Fruit fly (Drosophila melanogaster): ENCODE data around the gene Prosbeta3.

The Prosbeta3 gene

dm6 chr3R:9047561-9048465 lies 41.8 kb upstream of the Prosbeta3 start, which contains the start of gene Rel (continued):
- TF ChIP-seq CG10147 (GFP tag; optimal IDR thresholded peaks at IDR 0.05): peak; percentile 74
- TF ChIP-seq CG3281 (GFP tag; optimal IDR thresholded peaks at IDR 0.05): peak; percentile 78
- peak; percentile 46 for TF ChIP-seq Xbp1 (GFP tag; optimal IDR thresholded peaks at IDR 0.05)
- TF ChIP-seq HLH54F (GFP tag; optimal IDR thresholded peaks at IDR 0.05): no peak
- TF ChIP-seq Usf (GFP tag; optimal IDR thresholded peaks at IDR 0.05): peak; percentile 57
- no peak for TF ChIP-seq CG43689 (GFP tag; IDR thresholded peaks at IDR 0.05)
- peak; percentile 70 for TF ChIP-seq Dek (tag; optimal IDR thresholded peaks at IDR 0.05)
- TF ChIP-seq btn (GFP tag; optimal IDR thresholded peaks at IDR 0.05): peak; percentile 37
- peak; percentile 45 for TF ChIP-seq CG5245 (GFP tag; optimal IDR thresholded peaks at IDR 0.05)
- peak; percentile 64 for TF ChIP-seq gcm (GFP tag; optimal IDR thresholded peaks at IDR 0.05)
- TF ChIP-seq CG10462 (GFP tag; optimal IDR thresholded peaks at IDR 0.05): peak; percentile 5
- TF ChIP-seq maf-S (GFP tag; optimal IDR thresholded peaks at IDR 0.05): no peak
- TF ChIP-seq Lpt (GFP tag; optimal IDR thresholded peaks at IDR 0.05): no peak
- peak; percentile 46 for TF ChIP-seq NfI (GFP tag; optimal IDR thresholded peaks at IDR 0.05)
- TF ChIP-seq Abd-B (GFP tag; optimal IDR thresholded peaks at IDR 0.05): peak; percentile 58
- TF ChIP-seq pho (GFP tag; optimal IDR thresholded peaks at IDR 0.05): peak; percentile 24
- TF ChIP-seq Sox100B (GFP tag; optimal IDR thresholded peaks at IDR 0.05): peak; percentile 84
- peak; percentile 2 for TF ChIP-seq CG2202 (tag; optimal IDR thresholded peaks at IDR 0.05)
- peak; percentile 82 for TF ChIP-seq dmrt11E (tag; optimal IDR thresholded peaks at IDR 0.05)
- TF ChIP-seq Poxn (GFP tag; IDR thresholded peaks at IDR 0.05): no peak
- peak; percentile 18 for TF ChIP-seq BtbVII (GFP tag; optimal IDR thresholded peaks at IDR 0.05)
- no peak for TF ChIP-seq CG11695 (GFP tag; IDR thresholded peaks at IDR 0.05)
- TF ChIP-seq Hr78 (GFP tag; optimal IDR thresholded peaks at IDR 0.05): peak in 1 of 2 experiments; percentile 34
- peak; percentile 29 for TF ChIP-seq CG4617 (GFP tag; optimal IDR thresholded peaks at IDR 0.05; ENCODE audit: borderline replicate concordance)
- peak; percentile 40 for TF ChIP-seq CG1603 (tag; optimal IDR thresholded peaks at IDR 0.05)
- no peak for TF ChIP-seq amos (GFP tag; IDR thresholded peaks at IDR 0.05; ENCODE audit: partially characterized antibody)
- peak; percentile 74 for TF ChIP-seq CG10209 (GFP tag; optimal IDR thresholded peaks at IDR 0.05)
- TF ChIP-seq CG15514 (GFP tag; optimal IDR thresholded peaks at IDR 0.05): peak; percentile 96
- peak; percentile 78 for TF ChIP-seq Meics (GFP tag; optimal IDR thresholded peaks at IDR 0.05)
- peak in 1 of 3 experiments; percentile 88 for TF ChIP-seq lola (GFP tag; optimal IDR thresholded peaks at IDR 0.05)
- TF ChIP-seq CG4404 (GFP tag; IDR thresholded peaks at IDR 0.05): no peak
- TF ChIP-seq CG13424 (tag; optimal IDR thresholded peaks at IDR 0.05): peak; percentile 85
- TF ChIP-seq B-H2 (GFP tag; optimal IDR thresholded peaks at IDR 0.05): peak; percentile 75
- TF ChIP-seq sens-2 (GFP tag; IDR thresholded peaks at IDR 0.05): no peak
- peak; percentile 26 for TF ChIP-seq CG6765 (GFP tag; optimal IDR thresholded peaks at IDR 0.05)
- peak; percentile 88 for TF ChIP-seq Med (GFP tag)
- TF ChIP-seq CG8388 (GFP tag; optimal IDR thresholded peaks at IDR 0.05): peak; percentile 69
- peak; percentile 91 for TF ChIP-seq CG2712 (tag; optimal IDR thresholded peaks at IDR 0.05)
- TF ChIP-seq CG33213 (GFP tag; optimal IDR thresholded peaks at IDR 0.05): peak; percentile 15
- TF ChIP-seq cwo (GFP tag; optimal IDR thresholded peaks at IDR 0.05): peak; percentile 62
- TF ChIP-seq CG12391 (tag; optimal IDR thresholded peaks at IDR 0.05): peak; percentile 89
- no peak for TF ChIP-seq Oaz (GFP tag; IDR thresholded peaks at IDR 0.05)
- peak; percentile 98 for TF ChIP-seq Deaf1 (tag; optimal IDR thresholded peaks at IDR 0.05)
- peak; percentile 97 for TF ChIP-seq CG13894 (tag; optimal IDR thresholded peaks at IDR 0.05)
- TF ChIP-seq Vsx1 (GFP tag; optimal IDR thresholded peaks at IDR 0.05): peak; percentile 28
- TF ChIP-seq B-H1 (GFP tag; IDR thresholded peaks at IDR 0.05): no peak
- TF ChIP-seq CG10431 (GFP tag; optimal IDR thresholded peaks at IDR 0.05): peak; percentile 41

All from whole organism, embryonic.